Worm (Caenorhabditis elegans): ENCODE results near the gene cox-18.
A peak's percentile ranks its signal among the peaks of the same experiment; 100 is the strongest.

Gene cox-18

DNA sequence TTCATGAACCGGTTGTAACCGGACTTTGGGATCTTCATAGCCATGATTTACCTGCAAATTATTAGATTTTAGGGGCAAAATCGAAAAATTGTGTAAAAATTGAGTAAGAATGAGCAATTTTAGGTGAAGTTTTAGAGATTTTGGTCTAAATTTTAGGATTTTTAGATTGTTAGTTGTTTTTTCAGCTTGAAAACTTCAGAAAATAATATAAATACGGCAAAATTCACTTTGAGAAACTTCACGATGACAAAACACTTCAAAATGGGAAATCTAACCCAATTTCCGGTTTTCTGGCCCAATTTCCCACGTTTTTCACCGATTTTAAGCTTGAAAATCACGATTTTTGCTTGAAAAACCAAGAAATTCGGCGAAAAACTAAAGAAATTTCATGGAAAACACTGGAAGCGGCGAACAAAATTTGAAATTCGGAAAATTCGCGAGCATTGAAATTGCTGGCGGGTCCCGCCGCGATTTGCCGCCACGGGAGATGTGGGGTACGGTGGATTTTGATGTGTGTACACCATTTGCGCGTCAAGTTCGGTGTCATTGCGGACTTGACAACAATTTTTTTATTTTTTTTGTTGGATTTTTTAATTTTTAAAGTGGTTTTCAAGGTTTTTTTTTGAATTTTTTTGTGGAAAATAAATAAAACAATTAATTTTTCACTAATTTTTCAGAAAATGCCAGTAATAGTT lies 3.2 kb upstream of the cox-18 start, which contains the start of the genes cct-8 and Y55F3AR.2 (continued):
- peak; percentile 94 for TF ChIP-seq mes-2 (tag; optimal IDR thresholded peaks at IDR 0.05; ENCODE audit: poor library complexity, severe bottlenecking)
- peak; percentile 88 for TF ChIP-seq unc-130 (GFP tag; optimal IDR thresholded peaks at IDR 0.05)
- TF ChIP-seq nhr-10 (tag; optimal IDR thresholded peaks at IDR 0.05): peak; percentile 81
- peak; percentile 78 for TF ChIP-seq ceh-32 (tag; optimal IDR thresholded peaks at IDR 0.05; ENCODE audit: poor library complexity)
- peak; percentile 98 for TF ChIP-seq arid-1 (GFP tag; conservative IDR thresholded peaks at IDR 0.05)
- no peak for TF ChIP-seq ceh-62 (tag; optimal IDR thresholded peaks at IDR 0.05)
- peak; percentile 72 for TF ChIP-seq mxl-3 (GFP tag; optimal IDR thresholded peaks at IDR 0.05)
- peak; percentile 99 for TF ChIP-seq ceh-20 (GFP tag; IDR thresholded peaks at IDR 0.05)
- TF ChIP-seq gei-8 (GFP tag; optimal IDR thresholded peaks at IDR 0.05): peak; percentile 63
- TF ChIP-seq nhr-111 (GFP tag; optimal IDR thresholded peaks at IDR 0.05): peak; percentile 88
- peak; percentile 97 for TF ChIP-seq T20F7.1 (GFP tag; optimal IDR thresholded peaks at IDR 0.05)
- TF ChIP-seq fkh-10 (GFP tag; optimal IDR thresholded peaks at IDR 0.05): peak; percentile 98
- peak; percentile 58 to 95 for TF ChIP-seq daf-16 (GFP tag; optimal IDR thresholded peaks at IDR 0.05)
- TF ChIP-seq daf-16 (tag; optimal IDR thresholded peaks at IDR 0.05): peak; percentile 82
- peak; percentile 89 for TF ChIP-seq nhr-48 (tag; optimal IDR thresholded peaks at IDR 0.05)
- TF ChIP-seq unc-62 (GFP tag; optimal IDR thresholded peaks at IDR 0.05 in 1 of 2): peak in 1 of 2 experiments; percentile 100
- TF ChIP-seq unc-62 (tag; optimal IDR thresholded peaks at IDR 0.05): peak; percentile 17
- TF ChIP-seq mdt-29 (GFP tag; IDR thresholded peaks at IDR 0.05): peak; percentile 98
- peak; percentile 79 for TF ChIP-seq nhr-28 (tag; optimal IDR thresholded peaks at IDR 0.05)
- TF ChIP-seq dve-1 (tag; optimal IDR thresholded peaks at IDR 0.05; ENCODE audit: insufficient read depth): peak; percentile 99
- TF ChIP-seq spr-1 (tag; optimal IDR thresholded peaks at IDR 0.05): peak; percentile 95
- peak; percentile 94 for TF ChIP-seq F37D6.2 (tag; optimal IDR thresholded peaks at IDR 0.05)
- peak; percentile 97 for TF ChIP-seq ctbp-1 (GFP tag; IDR thresholded peaks at IDR 0.05)
- peak; percentile 96 for TF ChIP-seq egl-43 (GFP tag; IDR thresholded peaks at IDR 0.05)
- TF ChIP-seq zfp-3 (GFP tag; conservative IDR thresholded peaks at IDR 0.05): peak; percentile 99
- TF ChIP-seq duxl-1 (tag; optimal IDR thresholded peaks at IDR 0.05; ENCODE audit: poor library complexity): peak; percentile 96
- peak; percentile 86 for TF ChIP-seq ama-1 (optimal IDR thresholded peaks at IDR 0.05)
- peak; percentile 14 for TF ChIP-seq lir-3 (tag; optimal IDR thresholded peaks at IDR 0.05)
- peak; percentile 99 for TF ChIP-seq php-3 (GFP tag; IDR thresholded peaks at IDR 0.05)
- TF ChIP-seq vab-7 (GFP tag; IDR thresholded peaks at IDR 0.05): peak; percentile 92
- peak; percentile 85 for TF ChIP-seq zfp-2 (tag; optimal IDR thresholded peaks at IDR 0.05)
- TF ChIP-seq T26A8.4 (GFP tag; IDR thresholded peaks at IDR 0.05): peak; percentile 99
- TF ChIP-seq unc-39 (tag; optimal IDR thresholded peaks at IDR 0.05): no peak
- peak; percentile 69 for TF ChIP-seq set-16 (GFP tag; IDR thresholded peaks at IDR 0.05)
- TF ChIP-seq hlh-11 (tag; optimal IDR thresholded peaks at IDR 0.05): peak; percentile 96
- TF ChIP-seq daf-19 (GFP tag; conservative IDR thresholded peaks at IDR 0.05): peak; percentile 91
- TF ChIP-seq nhr-41 (GFP tag; IDR thresholded peaks at IDR 0.05): peak; percentile 76; the same call in 1 of the 2 replicates
- TF ChIP-seq nhr-77 (tag; optimal IDR thresholded peaks at IDR 0.05): peak; percentile 94
- peak; percentile 90 for TF ChIP-seq ZK337.2 (GFP tag; IDR thresholded peaks at IDR 0.05)
- peak; percentile 95 for TF ChIP-seq F49E8.2 (tag; optimal IDR thresholded peaks at IDR 0.05; ENCODE audit: borderline replicate concordance)
- TF ChIP-seq egl-27 (tag; optimal IDR thresholded peaks at IDR 0.05): no peak
- TF ChIP-seq zip-2 (tag; optimal IDR thresholded peaks at IDR 0.05): peak; percentile 84
- peak; percentile 63 for TF ChIP-seq cey-2 (tag; optimal IDR thresholded peaks at IDR 0.05; ENCODE audit: borderline replicate concordance, insufficient read depth)
- peak; percentile 81 for TF ChIP-seq lin-15B (tag; optimal IDR thresholded peaks at IDR 0.05)
- peak; percentile 91 for TF ChIP-seq ztf-7 (tag; optimal IDR thresholded peaks at IDR 0.05)
- TF ChIP-seq mxl-2 (GFP tag; conservative IDR thresholded peaks at IDR 0.05): peak; percentile 74
- TF ChIP-seq F44E2.7 (GFP tag; IDR thresholded peaks at IDR 0.05): 0 out of 2 replicates have a peak, but pooled peaks have one; percentile 72
- peak; percentile 99 for TF ChIP-seq hmg-1.1 (GFP tag; IDR thresholded peaks at IDR 0.05)
- TF ChIP-seq ztf-11 (tag; optimal IDR thresholded peaks at IDR 0.05): no peak
- peak; percentile 94 for TF ChIP-seq Y75B8A.6 (GFP tag; IDR thresholded peaks at IDR 0.05)
